Worm (Caenorhabditis elegans): ENCODE data around the gene mec-9.

The mec-9 gene

ce11 chrV:9879867-9880266, 35.1 kb downstream of the mec-9 start, which contains the start of gene sdz-31:
TSS of gene sdz-31 (plus strand) at chrV:9880167.
- TF ChIP-seq hlh-8 (tag; optimal IDR thresholded peaks at IDR 0.05): no peak
- TF ChIP-seq syd-9 (tag; optimal IDR thresholded peaks at IDR 0.05): no peak
- TF ChIP-seq pros-1 (tag; optimal IDR thresholded peaks at IDR 0.05): no peak
- TF ChIP-seq ceh-30 (tag; optimal IDR thresholded peaks at IDR 0.05): no peak
- no peak for TF ChIP-seq ceh-2 (tag; optimal IDR thresholded peaks at IDR 0.05)
- no peak for TF ChIP-seq ceh-9 (tag; optimal IDR thresholded peaks at IDR 0.05)
- no peak for TF ChIP-seq K02D7.2 (tag; optimal IDR thresholded peaks at IDR 0.05)
- TF ChIP-seq unc-3 (GFP tag; conservative IDR thresholded peaks at IDR 0.05): no peak
- no peak for TF ChIP-seq unc-3 (tag; optimal IDR thresholded peaks at IDR 0.05)
- no peak for TF ChIP-seq fax-1 (tag; optimal IDR thresholded peaks at IDR 0.05)
- TF ChIP-seq pha-4 (tag; optimal IDR thresholded peaks at IDR 0.05): no peak
- no peak for TF ChIP-seq pat-9 (tag; optimal IDR thresholded peaks at IDR 0.05)
- no peak for TF ChIP-seq eyg-1 (tag; optimal IDR thresholded peaks at IDR 0.05)
- no peak for TF ChIP-seq C38D4.7 (GFP tag; optimal IDR thresholded peaks at IDR 0.05)
- no peak for TF ChIP-seq elt-4 (tag; optimal IDR thresholded peaks at IDR 0.05)
- TF ChIP-seq unc-55 (GFP tag; optimal IDR thresholded peaks at IDR 0.05): no peak
- no peak for TF ChIP-seq hlh-15 (tag; optimal IDR thresholded peaks at IDR 0.05)

ce11 chrV:9879404-9879803, 35.5 kb downstream of the mec-9 start, which contains the start of gene srab-26:
TSS of gene srab-26 (minus strand) at chrV:9879504.
- no peak for TF ChIP-seq ceh-9 (tag; optimal IDR thresholded peaks at IDR 0.05)
- no peak for TF ChIP-seq pqm-1 (tag; optimal IDR thresholded peaks at IDR 0.05)
- no peak for TF ChIP-seq sox-4 (tag; optimal IDR thresholded peaks at IDR 0.05)
- no peak for TF ChIP-seq nhr-11 (tag; optimal IDR thresholded peaks at IDR 0.05)
- TF ChIP-seq pax-1 (tag; optimal IDR thresholded peaks at IDR 0.05): no peak
- no peak for TF ChIP-seq K02D7.2 (tag; optimal IDR thresholded peaks at IDR 0.05)
- TF ChIP-seq lim-6 (tag; optimal IDR thresholded peaks at IDR 0.05): no peak
- no peak for TF ChIP-seq C38D4.7 (GFP tag; optimal IDR thresholded peaks at IDR 0.05)
- no peak for TF ChIP-seq sdc-2 (tag; optimal IDR thresholded peaks at IDR 0.05)
- TF ChIP-seq ets-4 (tag; optimal IDR thresholded peaks at IDR 0.05): no peak
- no peak for TF ChIP-seq ceh-31 (tag; optimal IDR thresholded peaks at IDR 0.05)
- no peak for TF ChIP-seq F13H6.1 (tag; optimal IDR thresholded peaks at IDR 0.05)
- no peak for TF ChIP-seq odd-2 (tag; optimal IDR thresholded peaks at IDR 0.05)
- no peak for TF ChIP-seq mec-3 (tag; optimal IDR thresholded peaks at IDR 0.05; ENCODE audit: borderline replicate concordance)
- TF ChIP-seq che-1 (tag; optimal IDR thresholded peaks at IDR 0.05): no peak
- no peak for TF ChIP-seq ceh-19 (GFP tag; optimal IDR thresholded peaks at IDR 0.05)
- TF ChIP-seq unc-42 (tag; optimal IDR thresholded peaks at IDR 0.05): no peak
- TF ChIP-seq ceh-30 (tag; optimal IDR thresholded peaks at IDR 0.05): no peak

ce11 chrV:9871339-9871738, 43.6 kb downstream of the mec-9 start, which contains the start of gene srab-18:
TSS of gene srab-18 (minus strand) at chrV:9871439.
- TF ChIP-seq hlh-13 (GFP tag; optimal IDR thresholded peaks at IDR 0.05): no peak
- no peak for TF ChIP-seq ceh-9 (tag; optimal IDR thresholded peaks at IDR 0.05)
- no peak for TF ChIP-seq mec-3 (tag; optimal IDR thresholded peaks at IDR 0.05; ENCODE audit: borderline replicate concordance)
- TF ChIP-seq F13H6.1 (tag; optimal IDR thresholded peaks at IDR 0.05): no peak
- TF ChIP-seq sox-4 (tag; optimal IDR thresholded peaks at IDR 0.05): no peak
- TF ChIP-seq odd-2 (tag; optimal IDR thresholded peaks at IDR 0.05): no peak
- no peak for TF ChIP-seq unc-42 (tag; optimal IDR thresholded peaks at IDR 0.05)
- no peak for TF ChIP-seq eyg-1 (tag; optimal IDR thresholded peaks at IDR 0.05)
- TF ChIP-seq fax-1 (tag; optimal IDR thresholded peaks at IDR 0.05): no peak
- TF ChIP-seq ceh-34 (tag; optimal IDR thresholded peaks at IDR 0.05): no peak
- no peak for TF ChIP-seq ets-4 (tag; optimal IDR thresholded peaks at IDR 0.05)
- TF ChIP-seq ceh-6 (GFP tag; optimal IDR thresholded peaks at IDR 0.05): no peak
- no peak for TF ChIP-seq nhr-232 (tag; optimal IDR thresholded peaks at IDR 0.05)
- TF ChIP-seq fkh-6 (tag; optimal IDR thresholded peaks at IDR 0.05): no peak
- no peak for TF ChIP-seq hlh-30 (tag; optimal IDR thresholded peaks at IDR 0.05; ENCODE audit: insufficient read depth)
- no peak for TF ChIP-seq pqm-1 (tag; optimal IDR thresholded peaks at IDR 0.05)
- no peak for TF ChIP-seq gmeb-2 (tag; optimal IDR thresholded peaks at IDR 0.05)
- no peak for TF ChIP-seq unc-3 (GFP tag; conservative IDR thresholded peaks at IDR 0.05)
- TF ChIP-seq unc-3 (tag; optimal IDR thresholded peaks at IDR 0.05): no peak

Data from whole organism, late embryonic.